Fruit fly (Drosophila melanogaster): Measurements from ENCODE around the gene Snoo.

Snoo gene

dm6 chr2L:7991951-7992350 lies 8.0 kb upstream of the Snoo start (continued):
- TF ChIP-seq CG6765 (GFP tag; optimal IDR thresholded peaks at IDR 0.05) (no peak), jing (GFP tag; optimal IDR thresholded peaks at IDR 0.05) (no peak), PHDP (tag; optimal IDR thresholded peaks at IDR 0.05) (peak; percentile 36), sens (GFP tag) (peak; percentile 77), Vsx1 (GFP tag; optimal IDR thresholded peaks at IDR 0.05) (peak; percentile 1), CG3281 (GFP tag; optimal IDR thresholded peaks at IDR 0.05) (peak; percentile 23), CG15601 (tag; optimal IDR thresholded peaks at IDR 0.05) (no peak), CG12744 (GFP tag; optimal IDR thresholded peaks at IDR 0.05) (peak; percentile 13), lmd (GFP tag; IDR thresholded peaks at IDR 0.05) (0 out of 2 replicates have a peak, but pooled peaks have one; percentile 29), CoRest (tag; optimal IDR thresholded peaks at IDR 0.05) (peak; percentile 10), gsb (GFP tag; IDR thresholded peaks at IDR 0.05) (0 out of 2 replicates have a peak, but pooled peaks have one; percentile 12), Asciz (GFP tag; optimal IDR thresholded peaks at IDR 0.05) (peak; percentile 33), CG17328 (GFP tag; IDR thresholded peaks at IDR 0.05) (peak; percentile 17; the same call in 1 of the 2 replicates), ken (GFP tag; IDR thresholded peaks at IDR 0.05) (no peak), CG9932 (GFP tag; IDR thresholded peaks at IDR 0.05) (peak; percentile 15; the same call in 1 of the 2 replicates), Scr (GFP tag; IDR thresholded peaks at IDR 0.05; ENCODE audit: partially characterized antibody) (no peak), abd-A (tag; optimal IDR thresholded peaks at IDR 0.05) (no peak), tio (GFP tag; optimal IDR thresholded peaks at IDR 0.05) (peak; percentile 0), dpn (GFP tag; optimal IDR thresholded peaks at IDR 0.05) (peak in 1 of 2 experiments; percentile 12), CG12659 (GFP tag; optimal IDR thresholded peaks at IDR 0.05) (peak; percentile 18), Nf-YA (GFP tag; IDR thresholded peaks at IDR 0.05) (no peak), CG17568 (GFP tag; optimal IDR thresholded peaks at IDR 0.05) (peak; percentile 12), CG7556 (GFP tag; optimal IDR thresholded peaks at IDR 0.05) (peak; percentile 3), CG2120 (GFP tag; optimal IDR thresholded peaks at IDR 0.05) (peak; percentile 57), H2.0 (GFP tag; IDR thresholded peaks at IDR 0.05) (peak; percentile 41; the same call in 1 of the 2 replicates), Hr51 (GFP tag; optimal IDR thresholded peaks at IDR 0.05) (peak in 1 of 2 experiments; percentile 38), CG12155 (GFP tag; optimal IDR thresholded peaks at IDR 0.05) (peak; percentile 13), phol (tag; optimal IDR thresholded peaks at IDR 0.05) (peak; percentile 4), CG12219 (GFP tag; optimal IDR thresholded peaks at IDR 0.05) (peak; percentile 9), CG11504 (tag; optimal IDR thresholded peaks at IDR 0.05) (peak; percentile 43), CG8290 (GFP tag; optimal IDR thresholded peaks at IDR 0.05) (no peak), CG8290 (tag; optimal IDR thresholded peaks at IDR 0.05) (peak in 1 of 2 experiments; percentile 11), eve (GFP tag; optimal IDR thresholded peaks at IDR 0.05) (peak in 1 of 2 experiments; percentile 22), GATAe (GFP tag; conservative IDR thresholded peaks at IDR 0.05) (no peak), CG10209 (GFP tag; optimal IDR thresholded peaks at IDR 0.05) (peak; percentile 34), CG7786 (GFP tag; optimal IDR thresholded peaks at IDR 0.05) (no peak), Fer1 (GFP tag; optimal IDR thresholded peaks at IDR 0.05) (no peak), Nf-YB (GFP tag; optimal IDR thresholded peaks at IDR 0.05) (no peak), CG14050 (GFP tag; IDR thresholded peaks at IDR 0.05) (0 out of 3 replicates have a peak, but pooled peaks have one; percentile 20), NfI (GFP tag; optimal IDR thresholded peaks at IDR 0.05) (peak; percentile 28), CG15514 (GFP tag; optimal IDR thresholded peaks at IDR 0.05) (peak; percentile 17), CG12391 (tag; optimal IDR thresholded peaks at IDR 0.05) (peak; percentile 32), Bteb2 (GFP tag; optimal IDR thresholded peaks at IDR 0.05) (no peak), Fer3 (tag; optimal IDR thresholded peaks at IDR 0.05) (peak; percentile 40), vnd (GFP tag; IDR thresholded peaks at IDR 0.05; ENCODE audit: partially characterized antibody) (no peak), CG12071 (GFP tag; optimal IDR thresholded peaks at IDR 0.05) (no peak), E2f2 (GFP tag; IDR thresholded peaks at IDR 0.05) (no peak), CG1603 (tag; optimal IDR thresholded peaks at IDR 0.05) (peak; percentile 54), CG10654 (GFP tag; optimal IDR thresholded peaks at IDR 0.05) (no peak), CG3847 (GFP tag; IDR thresholded peaks at IDR 0.05) (no peak)

All from whole organism, embryonic.